Fruit fly (Drosophila melanogaster) whole organism, embryonic: ENCODE results near the gene CG45544.

Experiments used
- Ada2b ChIP-seq: fragments of 200-800 bp; sonication (Bioruptor generic); IDR thresholded peaks from 2 replicates; pipeline ENCODE4 v1.3.6; 2022; ENCODE audit warnings: missing biosample characterization, missing genetic modification characterization
- Awh ChIP-seq: fragments of 200-800 bp; sonication (Bioruptor generic); IDR thresholded peaks from 2 replicates; pipeline ENCODE4, ENCODE4 v1.3.6; 2022; ENCODE audit warnings: missing biosample characterization, missing genetic modification characterization
- CG1024 ChIP-seq: fragments of 200-800 bp; sonication (Bioruptor generic); IDR thresholded peaks from 2 replicates; pipeline ENCODE4 v1.3.6; 2022; ENCODE audit warnings: missing biosample characterization, missing genetic modification characterization
- CG10431 ChIP-seq: fragments of 200-800 bp; sonication (Bioruptor generic); optimal IDR thresholded peaks from 3 replicates; lab custom pipeline; 2018; ENCODE audit warnings: missing biosample characterization, mild to moderate bottlenecking, missing genetic modification characterization
- CG11093 ChIP-seq: fragments of 200-800 bp; sonication (Bioruptor generic); IDR thresholded peaks from 3 replicates; pipeline ENCODE4 v1.3.6; 2022; ENCODE audit warnings: missing biosample characterization, missing genetic modification characterization
- CG12071 ChIP-seq: fragments of 200-800 bp; sonication (Bioruptor generic); optimal IDR thresholded peaks from 3 replicates; lab custom pipeline; 2018; ENCODE audit warnings: missing biosample characterization, mild to moderate bottlenecking, missing genetic modification characterization
- CG13123 ChIP-seq: fragments of 200-800 bp; sonication (Bioruptor generic); optimal IDR thresholded peaks from 2 replicates; lab custom pipeline; 2016; ENCODE audit warnings: missing biosample characterization, missing genetic modification characterization
- CG13424 ChIP-seq: fragments of 200-800 bp; sonication (Bioruptor generic); optimal IDR thresholded peaks from 2 replicates; lab custom pipeline; 2019; ENCODE audit warnings: missing biosample characterization, mild to moderate bottlenecking, missing genetic modification characterization, moderate library complexity
- CG14667 ChIP-seq: fragments of 200-800 bp; sonication (Bioruptor generic); IDR thresholded peaks from 2 replicates; pipeline ENCODE4 v1.3.6; 2022; ENCODE audit warnings: missing biosample characterization, missing genetic modification characterization
- CG15011 ChIP-seq: fragments of 200-800 bp; sonication (Bioruptor generic); optimal IDR thresholded peaks from 3 replicates; lab custom pipeline; 2018; ENCODE audit warnings: missing biosample characterization, mild to moderate bottlenecking, missing genetic modification characterization
- CG16815 ChIP-seq: fragments of 200-800 bp; sonication (Bioruptor generic); optimal IDR thresholded peaks from 3 replicates; lab custom pipeline; 2017; ENCODE audit warnings: missing biosample characterization, mild to moderate bottlenecking, missing genetic modification characterization
- CG17385 ChIP-seq: fragments of 200-800 bp; sonication (Bioruptor generic); optimal IDR thresholded peaks from 3 replicates; lab custom pipeline; 2018; ENCODE audit warnings: missing biosample characterization, mild to moderate bottlenecking, missing genetic modification characterization
- CG18011 ChIP-seq: fragments of 200-800 bp; sonication (Bioruptor generic); optimal IDR thresholded peaks from 2 replicates; lab custom pipeline; 2017; ENCODE audit warnings: missing biosample characterization, missing genetic modification characterization, mild to moderate bottlenecking, moderate library complexity, missing genotype
- CG2116 ChIP-seq: fragments of 200-800 bp; sonication (Bioruptor generic); optimal IDR thresholded peaks from 3 replicates; lab custom pipeline; 2018; ENCODE audit warnings: missing biosample characterization, mild to moderate bottlenecking, missing genetic modification characterization
- CG2202 ChIP-seq: fragments of 200-800 bp; sonication (Bioruptor generic); optimal IDR thresholded peaks from 2 replicates; lab custom pipeline; 2018; ENCODE audit warnings: missing biosample characterization, mild to moderate bottlenecking, missing genetic modification characterization
- CG2875 ChIP-seq: fragments of 200-800 bp; sonication (Bioruptor generic); optimal IDR thresholded peaks from 2 replicates; lab custom pipeline; 2017; ENCODE audit warnings: missing biosample characterization, mild to moderate bottlenecking, missing genetic modification characterization, missing genetic modification reagents
- CG3065 ChIP-seq: fragments of 200-800 bp; sonication (Bioruptor generic); optimal IDR thresholded peaks from 2 replicates; lab custom pipeline; 2016; ENCODE audit warnings: missing biosample characterization, missing genetic modification characterization
- CG32772 ChIP-seq: fragments of 200-800 bp; sonication (Bioruptor generic); IDR thresholded peaks from 2 replicates; pipeline ENCODE4 v1.3.6; 2022; ENCODE audit warnings: missing biosample characterization, missing genetic modification characterization
- CG42726 ChIP-seq: fragments of 200-800 bp; sonication (Bioruptor generic); IDR thresholded peaks from 2 replicates; pipeline ENCODE4 v1.3.6; 2022; ENCODE audit warnings: missing biosample characterization, missing genetic modification characterization; ENCODE audit not compliant: partially characterized antibody
- CG4360 ChIP-seq: fragments of 200-800 bp; sonication (Bioruptor generic); IDR thresholded peaks from 2 replicates; pipeline ENCODE4 v1.3.6; 2022; ENCODE audit warnings: missing biosample characterization, missing genetic modification characterization
- CG4730 ChIP-seq: fragments of 200-800 bp; sonication (Bioruptor generic); IDR thresholded peaks from 2 replicates; pipeline ENCODE4 v1.3.6; 2022; ENCODE audit warnings: missing biosample characterization, missing genetic modification characterization
- CG5245 ChIP-seq: fragments of 200-800 bp; sonication (Bioruptor generic); optimal IDR thresholded peaks from 3 replicates; lab custom pipeline; 2016; ENCODE audit warnings: missing biosample characterization, missing genetic modification characterization
- CG7786 ChIP-seq: fragments of 200-800 bp; sonication (Bioruptor generic); optimal IDR thresholded peaks from 2 replicates; lab custom pipeline; 2016; ENCODE audit warnings: missing biosample characterization, missing genetic modification characterization
- Kr ChIP-seq: fragments of 200-800 bp; sonication (Bioruptor generic); optimal IDR thresholded peaks from 2 replicates; lab custom pipeline; 2017; ENCODE audit warnings: missing biosample characterization, mild to moderate bottlenecking, missing genetic modification characterization
- Max ChIP-seq: fragments of 200-800 bp; sonication (Bioruptor generic); optimal IDR thresholded peaks from 2 replicates; lab custom pipeline; 2016; ENCODE audit warnings: missing biosample characterization, mild to moderate bottlenecking, missing genetic modification characterization
- NK7.1 ChIP-seq: fragments of 200-800 bp; sonication (Bioruptor generic); optimal IDR thresholded peaks from 3 replicates; lab custom pipeline; 2016; ENCODE audit warnings: missing biosample characterization, missing genetic modification characterization
- Rx ChIP-seq: fragments of 200-800 bp; sonication (Bioruptor generic); IDR thresholded peaks from 2 replicates; pipeline ENCODE4 v1.3.6; 2022; ENCODE audit warnings: missing biosample characterization, missing genetic modification characterization
- Sox102F ChIP-seq: fragments of 200-800 bp; sonication (Bioruptor generic); optimal IDR thresholded peaks from 2 replicates; lab custom pipeline; 2018; ENCODE audit warnings: missing biosample characterization, mild to moderate bottlenecking, missing genetic modification characterization, moderate library complexity
- corto ChIP-seq: fragments of 200-800 bp; sonication (Bioruptor generic); optimal IDR thresholded peaks from 2 replicates; lab custom pipeline; 2016; ENCODE audit warnings: missing biosample characterization, mild to moderate bottlenecking, missing genetic modification characterization, moderate library complexity
- crc ChIP-seq: fragments of 200-800 bp; sonication (Bioruptor generic); optimal IDR thresholded peaks from 2 replicates; lab custom pipeline; 2016; ENCODE audit warnings: missing biosample characterization, missing genetic modification characterization
- dm ChIP-seq: fragments of 200-800 bp; sonication (Bioruptor generic); optimal IDR thresholded peaks from 3 replicates; lab custom pipeline; 2016; ENCODE audit warnings: missing biosample characterization, missing genetic modification characterization
- dmrt11E ChIP-seq: fragments of 200-800 bp; sonication (Bioruptor generic); optimal IDR thresholded peaks from 3 replicates; lab custom pipeline; 2018; ENCODE audit warnings: missing biosample characterization, mild to moderate bottlenecking, missing genetic modification characterization, moderate library complexity
- en ChIP-seq: fragments of 200-800 bp; sonication (Bioruptor generic); optimal IDR thresholded peaks from 2 replicates; lab custom pipeline; 2016; ENCODE audit warnings: missing biosample characterization, missing genetic modification characterization
- fd102C ChIP-seq: fragments of 200-800 bp; sonication (Bioruptor generic); optimal IDR thresholded peaks from 2 replicates; lab custom pipeline; 2018; ENCODE audit warnings: missing biosample characterization, mild to moderate bottlenecking, missing genetic modification characterization, moderate library complexity
- gcm ChIP-seq: fragments of 200-800 bp; sonication (Bioruptor generic); optimal IDR thresholded peaks from 2 replicates; lab custom pipeline; 2019; ENCODE audit warnings: missing biosample characterization, mild to moderate bottlenecking, missing genetic modification characterization, moderate library complexity
- gfzf ChIP-seq: fragments of 200-800 bp; sonication (Bioruptor generic); optimal IDR thresholded peaks from 2 replicates; lab custom pipeline; 2016; ENCODE audit warnings: missing biosample characterization, mild to moderate bottlenecking, missing genetic modification characterization, moderate library complexity
- inv ChIP-seq: fragments of 200-800 bp; sonication (Bioruptor generic); IDR thresholded peaks from 2 replicates; pipeline ENCODE4 v1.3.6; 2022; ENCODE audit warnings: missing biosample characterization, missing genetic modification characterization; ENCODE audit not compliant: partially characterized antibody
- kay ChIP-seq: fragments of 200-800 bp; sonication (Bioruptor generic); optimal IDR thresholded peaks from 2 replicates; lab custom pipeline; 2016; ENCODE audit warnings: missing biosample characterization, missing genetic modification characterization
- lbe ChIP-seq: fragments of 200-800 bp; sonication (Bioruptor generic); optimal IDR thresholded peaks from 2 replicates; lab custom pipeline; 2016; ENCODE audit warnings: missing biosample characterization, mild to moderate bottlenecking, missing genetic modification characterization
- oc ChIP-seq: fragments of 200-800 bp; sonication (Bioruptor generic); optimal IDR thresholded peaks from 2 replicates; lab custom pipeline; 2018; ENCODE audit warnings: missing biosample characterization, mild to moderate bottlenecking, missing genetic modification characterization, moderate library complexity
- p53 ChIP-seq: fragments of 200-800 bp; sonication (Bioruptor generic); optimal IDR thresholded peaks from 2 replicates; lab custom pipeline; 2016; ENCODE audit warnings: missing biosample characterization, missing genetic modification characterization
- pan ChIP-seq, 4 experiments: fragments of >200 bp in 3 of 4; fragments of 200-800 bp in 1 of 4; sonication (Bioruptor generic) in 1 of 4; optimal IDR thresholded peaks in 3 of 4; IDR thresholded peaks in 1 of 4; 2 replicates each; pipeline versions ENCODE4 v1.3.6 to Lab custom; 2017 to 2022; ENCODE audit warnings: missing biosample characterization in 2 of 4, missing genetic modification characterization in 2 of 4, mixed read lengths in 1 of 4
- sisA ChIP-seq: fragments of 200-800 bp; sonication (Bioruptor generic); IDR thresholded peaks from 2 replicates; pipeline ENCODE4 v1.3.6; 2022; ENCODE audit warnings: missing biosample characterization, missing genetic modification characterization
- stc ChIP-seq: fragments of 200-800 bp; sonication (Bioruptor generic); IDR thresholded peaks from 2 replicates; pipeline ENCODE4 v1.3.6; 2022; ENCODE audit warnings: missing biosample characterization, missing genetic modification characterization
- sug ChIP-seq: fragments of 200-800 bp; optimal IDR thresholded peaks from 2 replicates; lab custom pipeline; 2019; ENCODE audit warnings: missing biosample characterization, mild to moderate bottlenecking, missing genetic modification characterization, moderate library complexity
- tna ChIP-seq: fragments of 200-800 bp; sonication (Bioruptor generic); IDR thresholded peaks from 2 replicates; pipeline ENCODE4 v1.3.6; 2022; ENCODE audit warnings: missing biosample characterization, missing genetic modification characterization; ENCODE audit not compliant: partially characterized antibody
- trh ChIP-seq: fragments of 200-800 bp; sonication (Bioruptor generic); optimal IDR thresholded peaks from 2 replicates; lab custom pipeline; 2016; ENCODE audit warnings: missing biosample characterization, missing genetic modification characterization
- ttk ChIP-seq: fragments of 200-800 bp; sonication (Bioruptor generic); IDR thresholded peaks from 2 replicates; pipeline ENCODE4 v2.1.2; 2022; ENCODE audit warnings: missing biosample characterization, missing genetic modification characterization
- yki ChIP-seq: fragments of >200 bp; optimal IDR thresholded peaks from 3 replicates; lab custom pipeline; 2018
- zfh1 ChIP-seq: fragments of 200-800 bp; sonication (Bioruptor generic); IDR thresholded peaks from 3 replicates; pipeline ENCODE4 v1.3.6; 2022; ENCODE audit warnings: missing biosample characterization, missing genetic modification characterization

CG45544 gene

DNA sequence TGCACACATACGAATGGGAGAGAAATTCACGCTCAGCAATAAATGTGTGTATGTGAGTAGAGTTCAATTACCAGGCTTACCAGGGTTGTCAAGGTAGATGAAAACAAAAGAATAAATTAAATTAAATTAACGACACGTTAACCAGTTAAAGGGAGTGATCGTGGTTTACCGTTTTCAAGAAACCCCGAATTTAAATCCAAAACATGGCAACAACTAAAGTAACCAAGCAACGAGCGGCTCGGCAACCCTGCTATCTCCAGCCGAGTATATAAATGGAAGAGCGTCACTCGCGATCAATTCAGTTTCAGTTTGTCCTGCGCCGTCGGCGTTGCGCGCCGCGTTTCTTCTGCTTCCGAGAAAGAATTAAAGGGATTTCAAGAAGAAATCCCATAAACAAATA lies 42.0 kb upstream of the CG45544 start (continued):
- TF ChIP-seq NK7.1 (peak; percentile 99), fd102C (GFP tag; lab: Kevin White, UChicago) (peak; percentile 98), oc (tag; lab: Kevin White, UChicago) (peak; percentile 99), Ada2b (peak; percentile 99), CG32772 (GFP tag; lab: Robert Waterston, UW) (peak; percentile 99), trh (GFP tag; lab: Kevin White, UChicago) (peak; percentile 98), p53 (peak; percentile 97), gcm (GFP tag; lab: Kevin White, UChicago) (peak; percentile 99), Awh (GFP tag; lab: Robert Waterston, UW) (peak; percentile 99), CG7786 (GFP tag; lab: Kevin White, UChicago) (peak; percentile 99), tna (peak; percentile 45; the same call in 1 of the 2 replicates), CG12071 (GFP tag; lab: Kevin White, UChicago) (peak; percentile 99), ttk (GFP tag; lab: Robert Waterston, UW) (peak; percentile 99), CG15011 (GFP tag; lab: Kevin White, UChicago) (peak; percentile 99), sug (tag; lab: Kevin White, UChicago) (peak; percentile 98), CG13424 (tag; lab: Kevin White, UChicago) (peak; percentile 99), CG13123 (GFP tag; lab: Kevin White, UChicago) (peak; percentile 99), CG17385 (GFP tag; lab: Kevin White, UChicago) (peak; percentile 98), yki (lab: Kevin White, UChicago) (no peak), CG11093 (peak; percentile 98), Rx (peak; percentile 99), kay (GFP tag; lab: Kevin White, UChicago) (peak; percentile 97), CG2875 (GFP tag; lab: Kevin White, UChicago) (peak; percentile 99), stc (GFP tag; lab: Robert Waterston, UW) (peak; percentile 99), lbe (GFP tag; lab: Kevin White, UChicago) (peak; percentile 99), dm (peak; percentile 98), sisA (GFP tag; lab: Robert Waterston, UW) (peak; percentile 98), Max (GFP tag; lab: Kevin White, UChicago) (peak; percentile 99), pan (optimal IDR thresholded peaks at IDR 0.05; lab: Kevin White, UChicago) (no peak), pan (GFP tag; optimal IDR thresholded peaks at IDR 0.05 in 1 of 2, IDR thresholded peaks at IDR 0.05 in 1 of 2) (peak in 1 of 2 experiments; percentile 99), dmrt11E (tag; lab: Kevin White, UChicago) (peak; percentile 100), zfh1 (peak; percentile 100), en (GFP tag; lab: Kevin White, UChicago) (peak; percentile 99), CG1024 (peak; percentile 98), gfzf (GFP tag; lab: Kevin White, UChicago) (peak; percentile 44), CG16815 (GFP tag; lab: Kevin White, UChicago) (peak; percentile 99), CG5245 (peak; percentile 99), CG3065 (GFP tag; lab: Kevin White, UChicago) (peak; percentile 99), crc (GFP tag; lab: Kevin White, UChicago) (peak; percentile 99), CG4730 (GFP tag; lab: Robert Waterston, UW) (peak; percentile 98), CG10431 (GFP tag; lab: Kevin White, UChicago) (peak; percentile 98), corto (GFP tag; lab: Kevin White, UChicago) (peak; percentile 100), CG2116 (GFP tag; lab: Kevin White, UChicago) (peak; percentile 89), inv (GFP tag; lab: Robert Waterston, UW) (no peak), Kr (GFP tag; lab: Kevin White, UChicago) (peak; percentile 97), CG4360 (GFP tag; lab: Robert Waterston, UW) (peak; percentile 94), CG2202 (peak; percentile 99), Sox102F (GFP tag; lab: Kevin White, UChicago) (peak; percentile 99), CG14667 (GFP tag; lab: Robert Waterston, UW) (peak; percentile 98), CG18011 (GFP tag; lab: Kevin White, UChicago) (peak; percentile 93), CG42726 (GFP tag; lab: Robert Waterston, UW) (peak; percentile 27; the same call in 1 of the 2 replicates)
